Fruit fly (Drosophila melanogaster): ENCODE measurements around the gene CG7083.
A peak's percentile ranks its signal among the peaks of the same experiment; 100 is the strongest.

Gene CG7083

dm6 chr3L:8340264-8341095, at the start of gene CG7083, which contains the start of gene Prim1 (continued):
- TF ChIP-seq tll (GFP tag; optimal IDR thresholded peaks at IDR 0.05) (no peak), E2f1 (GFP tag; IDR thresholded peaks at IDR 0.05) (peak; percentile 85), CG16815 (GFP tag; optimal IDR thresholded peaks at IDR 0.05) (no peak), CG10462 (GFP tag; optimal IDR thresholded peaks at IDR 0.05) (peak; percentile 48), zen (tag; optimal IDR thresholded peaks at IDR 0.05) (peak; percentile 63), slp2 (GFP tag; optimal IDR thresholded peaks at IDR 0.05) (peak; percentile 55), CG18599 (GFP tag; optimal IDR thresholded peaks at IDR 0.05) (peak; percentile 77), CG6813 (GFP tag; optimal IDR thresholded peaks at IDR 0.05) (peak; percentile 26), CG10959 (GFP tag; IDR thresholded peaks at IDR 0.05) (peak; percentile 32; the same call in 1 of the 2 replicates), CG12942 (GFP tag; optimal IDR thresholded peaks at IDR 0.05) (peak; percentile 40), ind (GFP tag; optimal IDR thresholded peaks at IDR 0.05) (peak; percentile 53), CG18764 (GFP tag; optimal IDR thresholded peaks at IDR 0.05) (peak; percentile 29), CG10543 (GFP tag; optimal IDR thresholded peaks at IDR 0.05) (peak; percentile 76), mld (GFP tag; IDR thresholded peaks at IDR 0.05; ENCODE audit: partially characterized antibody) (0 out of 3 replicates have a peak, but pooled peaks have one; percentile 31), CG31224 (GFP tag; IDR thresholded peaks at IDR 0.05) (peak; percentile 18; the same call in 1 of the 2 replicates), ATbp (GFP tag; optimal IDR thresholded peaks at IDR 0.05) (peak; percentile 11), NC2α (GFP tag; optimal IDR thresholded peaks at IDR 0.05) (no peak), peb (GFP tag; IDR thresholded peaks at IDR 0.05) (no peak), ems (GFP tag; optimal IDR thresholded peaks at IDR 0.05) (peak; percentile 25), CG9727 (GFP tag; optimal IDR thresholded peaks at IDR 0.05) (peak; percentile 66), Atf6 (GFP tag; IDR thresholded peaks at IDR 0.05) (peak; percentile 34; the same call in 1 of the 2 replicates), CG17568 (GFP tag; optimal IDR thresholded peaks at IDR 0.05) (no peak), Aef1 (GFP tag; IDR thresholded peaks at IDR 0.05) (peak; percentile 22; the same call in 1 of the 3 replicates), slou (GFP tag; optimal IDR thresholded peaks at IDR 0.05) (peak; percentile 38), Xrp1 (GFP tag; IDR thresholded peaks at IDR 0.05) (peak; percentile 61), NK7.1 (GFP tag; optimal IDR thresholded peaks at IDR 0.05) (peak; percentile 37), vnd (GFP tag; IDR thresholded peaks at IDR 0.05; ENCODE audit: partially characterized antibody) (no peak), CG3281 (GFP tag; optimal IDR thresholded peaks at IDR 0.05) (peak; percentile 69), ab (GFP tag; optimal IDR thresholded peaks at IDR 0.05) (no peak), CG5180 (GFP tag; optimal IDR thresholded peaks at IDR 0.05) (no peak), BEAF-32 (GFP tag; optimal IDR thresholded peaks at IDR 0.05) (peak; percentile 43), MBD-R2 (GFP tag; IDR thresholded peaks at IDR 0.05) (peak; percentile 67), CG12744 (GFP tag; optimal IDR thresholded peaks at IDR 0.05) (peak; percentile 34), CG7839 (tag; optimal IDR thresholded peaks at IDR 0.05) (peak; percentile 33), CG34376 (GFP tag; optimal IDR thresholded peaks at IDR 0.05) (peak; percentile 67), Vsx1 (GFP tag; optimal IDR thresholded peaks at IDR 0.05) (peak; percentile 30), CG16863 (GFP tag; optimal IDR thresholded peaks at IDR 0.05) (peak; percentile 46), CG12299 (tag; optimal IDR thresholded peaks at IDR 0.05) (peak; percentile 51), HLH3B (GFP tag; IDR thresholded peaks at IDR 0.05) (no peak; the same call in 1 of the 2 replicates), run (tag; optimal IDR thresholded peaks at IDR 0.05) (no peak), mirr (GFP tag; optimal IDR thresholded peaks at IDR 0.05) (peak; percentile 32), sd (tag; optimal IDR thresholded peaks at IDR 0.05) (peak; percentile 99), esg (GFP tag; conservative IDR thresholded peaks at IDR 0.05) (no peak), NFAT (GFP tag; IDR thresholded peaks at IDR 0.05) (no peak), klu (GFP tag; IDR thresholded peaks at IDR 0.05) (no peak), CG15514 (GFP tag; optimal IDR thresholded peaks at IDR 0.05) (peak; percentile 67), onecut (GFP tag; IDR thresholded peaks at IDR 0.05) (peak; percentile 24; the same call in 1 of the 2 replicates), CG6254 (GFP tag; optimal IDR thresholded peaks at IDR 0.05) (no peak)

All from whole organism, embryonic.